Worm (Caenorhabditis elegans) whole organism, late embryonic: ENCODE data around the gene T25B2.2.

Experiments
- K09A11.1 ChIP-seq: sonication (generic microtip); optimal IDR thresholded peaks from 2 replicates; lab custom pipeline; 2017; ENCODE audit warnings: antibody characterized with exemption, mild to moderate bottlenecking, missing genetic modification characterization, missing compliant biosample characterization; ENCODE audit not compliant: insufficient read depth
- ama-1 ChIP-seq: fragments of 150-350 bp; optimal IDR thresholded peaks from 2 replicates; lab custom pipeline; 2014
- ceh-45 ChIP-seq: fragments of 200-800 bp; sonication (Bioruptor generic); IDR thresholded peaks from 2 replicates; pipeline ENCODE4 v1.3.6; 2022; ENCODE audit warnings: missing genetic modification reagents, missing genetic modification characterization, missing compliant biosample characterization
- fax-1 ChIP-seq: sonication (generic microtip); optimal IDR thresholded peaks from 2 replicates; lab custom pipeline; 2016; ENCODE audit warnings: missing genotype, missing genetic modification characterization, missing compliant biosample characterization
- fkh-10 ChIP-seq: fragments of 150-350 bp; optimal IDR thresholded peaks from 2 replicates; lab custom pipeline; 2014; ENCODE audit warnings: missing biosample characterization, missing genetic modification reagents, missing genetic modification characterization
- hlh-15 ChIP-seq: sonication (generic microtip); optimal IDR thresholded peaks from 2 replicates; lab custom pipeline; 2016; ENCODE audit warnings: missing genetic modification characterization, missing compliant biosample characterization
- pqm-1 ChIP-seq: sonication (generic microtip); optimal IDR thresholded peaks from 2 replicates; lab custom pipeline; 2016; ENCODE audit warnings: missing genetic modification characterization, missing compliant biosample characterization

DNA sequence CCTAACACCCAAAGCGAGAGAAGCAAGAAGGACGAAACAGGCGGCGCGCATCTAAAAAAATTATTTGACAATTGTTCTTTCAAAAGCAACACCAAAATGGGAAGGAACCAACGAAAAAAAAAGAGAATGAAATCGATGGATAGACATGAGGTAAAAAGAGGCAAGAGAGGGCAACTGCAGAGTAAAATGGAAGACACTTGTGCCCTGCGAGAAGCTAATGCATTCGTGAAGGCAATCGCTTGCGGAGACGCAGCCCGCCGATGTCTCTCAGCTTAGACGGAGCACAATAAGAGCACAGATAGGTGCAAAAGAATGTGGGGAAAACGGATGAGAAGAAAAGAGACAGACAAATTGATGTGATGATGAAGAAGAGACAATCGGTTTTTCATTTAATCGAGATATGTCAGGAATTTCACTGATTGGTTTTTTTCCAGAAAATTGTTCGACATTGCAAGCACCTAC is 41.2 kb upstream of the T25B2.2 start, which contains the start of gene C15H9.9:
- TF ChIP-seq fax-1 (no peak), ceh-45 (GFP tag; lab: Robert Waterston, UW) (no peak), K09A11.1 (no peak), fkh-10 (GFP tag; lab: Kevin White, UChicago) (no peak), pqm-1 (tag; lab: Kevin White, UChicago) (no peak), hlh-15 (no peak), ama-1 (no peak)
